Fruit fly (Drosophila melanogaster) whole organism, embryonic: ENCODE results near the gene CG44385.

Experiments used
- Asciz ChIP-seq: fragments of 200-800 bp; sonication (Bioruptor generic); optimal IDR thresholded peaks from 2 replicates; lab custom pipeline; 2017; ENCODE audit warnings: missing biosample characterization, mild to moderate bottlenecking, missing genetic modification characterization, missing genetic modification reagents
- CG10267 ChIP-seq: fragments of 200-800 bp; sonication (Bioruptor generic); optimal IDR thresholded peaks from 2 replicates; lab custom pipeline; 2018; ENCODE audit warnings: missing biosample characterization, mild to moderate bottlenecking, missing genetic modification characterization, moderate library complexity
- CG10959 ChIP-seq: fragments of 200-800 bp; sonication (Bioruptor generic); IDR thresholded peaks from 2 replicates; pipeline ENCODE4 v1.3.6; 2022; ENCODE audit warnings: missing biosample characterization, missing genetic modification characterization
- CG11085 ChIP-seq: fragments of 200-800 bp; sonication (Bioruptor generic); IDR thresholded peaks from 2 replicates; pipeline ENCODE4 v1.3.6; 2022; ENCODE audit warnings: missing biosample characterization, missing genetic modification characterization
- CG11093 ChIP-seq: fragments of 200-800 bp; sonication (Bioruptor generic); IDR thresholded peaks from 3 replicates; pipeline ENCODE4 v1.3.6; 2022; ENCODE audit warnings: missing biosample characterization, missing genetic modification characterization
- CG11504 ChIP-seq: fragments of 200-800 bp; sonication (Bioruptor generic); optimal IDR thresholded peaks from 3 replicates; lab custom pipeline; 2019; ENCODE audit warnings: missing biosample characterization, mild to moderate bottlenecking, missing genetic modification characterization, moderate library complexity
- CG1233 ChIP-seq: fragments of 200-800 bp; sonication (Bioruptor generic); optimal IDR thresholded peaks from 4 replicates; lab custom pipeline; 2018; ENCODE audit warnings: missing biosample characterization, mild to moderate bottlenecking, missing genetic modification characterization
- CG14965 ChIP-seq: fragments of 200-800 bp; sonication (Bioruptor generic); optimal IDR thresholded peaks from 2 replicates; lab custom pipeline; 2016; ENCODE audit warnings: missing biosample characterization, missing genetic modification characterization, borderline replicate concordance
- CG1602 ChIP-seq: fragments of 200-800 bp; sonication (Bioruptor generic); optimal IDR thresholded peaks from 3 replicates; lab custom pipeline; 2016; ENCODE audit warnings: missing biosample characterization, missing genetic modification characterization
- CG1647 ChIP-seq: fragments of 200-800 bp; sonication (Bioruptor generic); optimal IDR thresholded peaks from 3 replicates; lab custom pipeline; 2016; ENCODE audit warnings: missing biosample characterization, missing genetic modification characterization
- CG16815 ChIP-seq: fragments of 200-800 bp; sonication (Bioruptor generic); optimal IDR thresholded peaks from 3 replicates; lab custom pipeline; 2017; ENCODE audit warnings: missing biosample characterization, mild to moderate bottlenecking, missing genetic modification characterization
- CG34422 ChIP-seq: fragments of 200-800 bp; sonication (Bioruptor generic); IDR thresholded peaks from 3 replicates; pipeline ENCODE4 v1.3.6; 2022; ENCODE audit warnings: missing biosample characterization, missing genetic modification characterization
- CG42726 ChIP-seq: fragments of 200-800 bp; sonication (Bioruptor generic); IDR thresholded peaks from 2 replicates; pipeline ENCODE4 v1.3.6; 2022; ENCODE audit warnings: missing biosample characterization, missing genetic modification characterization; ENCODE audit not compliant: partially characterized antibody
- CG4360 ChIP-seq: fragments of 200-800 bp; sonication (Bioruptor generic); IDR thresholded peaks from 2 replicates; pipeline ENCODE4 v1.3.6; 2022; ENCODE audit warnings: missing biosample characterization, missing genetic modification characterization
- CG4730 ChIP-seq: fragments of 200-800 bp; sonication (Bioruptor generic); IDR thresholded peaks from 2 replicates; pipeline ENCODE4 v1.3.6; 2022; ENCODE audit warnings: missing biosample characterization, missing genetic modification characterization
- CG4854 ChIP-seq: fragments of 200-800 bp; sonication (Bioruptor generic); optimal IDR thresholded peaks from 2 replicates; lab custom pipeline; 2016; ENCODE audit warnings: missing biosample characterization, missing genetic modification characterization, inconsistent platforms
- CG6765 ChIP-seq: fragments of 200-800 bp; sonication (Bioruptor generic); optimal IDR thresholded peaks from 3 replicates; lab custom pipeline; 2017; ENCODE audit warnings: missing biosample characterization, mild to moderate bottlenecking, missing genetic modification characterization
- CG7357 ChIP-seq: fragments of 200-800 bp; sonication (Bioruptor generic); IDR thresholded peaks from 3 replicates; pipeline ENCODE4 v1.3.6; 2022; ENCODE audit warnings: missing biosample characterization, missing genetic modification characterization
- CG7839 ChIP-seq: fragments of 200-800 bp; sonication (Bioruptor generic); optimal IDR thresholded peaks from 3 replicates; lab custom pipeline; 2018; ENCODE audit warnings: missing biosample characterization, mild to moderate bottlenecking, missing genetic modification characterization, moderate library complexity
- CG8089 ChIP-seq: fragments of 200-800 bp; sonication (Bioruptor generic); optimal IDR thresholded peaks from 3 replicates; lab custom pipeline; 2016; ENCODE audit warnings: missing biosample characterization, missing genetic modification characterization
- CG8924 ChIP-seq: fragments of 200-800 bp; optimal IDR thresholded peaks from 3 replicates; lab custom pipeline; 2019; ENCODE audit warnings: missing biosample characterization, mild to moderate bottlenecking, missing genetic modification characterization, moderate library complexity
- Chrac-16 ChIP-seq: fragments of 200-800 bp; sonication (Bioruptor generic); optimal IDR thresholded peaks from 3 replicates; lab custom pipeline; 2016; ENCODE audit warnings: missing biosample characterization, missing genetic modification characterization
- CrebB ChIP-seq: fragments of 200-800 bp; sonication (Bioruptor generic); optimal IDR thresholded peaks from 3 replicates; lab custom pipeline; 2018; ENCODE audit warnings: missing biosample characterization, mild to moderate bottlenecking, missing genetic modification characterization
- Drgx ChIP-seq: fragments of 200-800 bp; sonication (Bioruptor generic); IDR thresholded peaks from 2 replicates; pipeline ENCODE4 v1.3.6; 2022; ENCODE audit warnings: missing biosample characterization, missing genetic modification characterization
- Elba2 ChIP-seq: fragments of 200-800 bp; sonication (Bioruptor generic); optimal IDR thresholded peaks from 3 replicates; lab custom pipeline; 2016; ENCODE audit warnings: missing biosample characterization, missing genetic modification characterization
- GATAe ChIP-seq: fragments of 200-800 bp; sonication (Bioruptor generic); conservative IDR thresholded peaks from 2 replicates; pipeline ENCODE4 v1.3.6; 2022; ENCODE audit warnings: missing biosample characterization, missing genetic modification characterization
- HLH4C ChIP-seq: fragments of 200-800 bp; sonication (Bioruptor generic); IDR thresholded peaks from 3 replicates; pipeline ENCODE4 v1.3.6; 2022; ENCODE audit warnings: missing biosample characterization, missing genetic modification characterization; ENCODE audit not compliant: partially characterized antibody
- Hr3 ChIP-seq: fragments of 200-800 bp; sonication (Bioruptor generic); optimal IDR thresholded peaks from 3 replicates; lab custom pipeline; 2016; ENCODE audit warnings: missing biosample characterization, missing genetic modification characterization
- Lim3 ChIP-seq: fragments of 200-800 bp; sonication (Bioruptor generic); IDR thresholded peaks from 2 replicates; pipeline ENCODE4 v1.3.6; 2022; ENCODE audit warnings: missing biosample characterization, missing genetic modification characterization
- Meics ChIP-seq: fragments of 200-800 bp; sonication (Bioruptor generic); optimal IDR thresholded peaks from 2 replicates; lab custom pipeline; 2017; ENCODE audit warnings: missing biosample characterization, mild to moderate bottlenecking, missing genetic modification characterization
- Mrtf ChIP-seq: fragments of 200-800 bp; sonication (Bioruptor generic); IDR thresholded peaks from 3 replicates; pipeline ENCODE4 v1.3.6; 2022; ENCODE audit warnings: missing biosample characterization, missing genetic modification characterization
- Myb ChIP-seq: fragments of 200-800 bp; sonication (Bioruptor generic); optimal IDR thresholded peaks from 2 replicates; lab custom pipeline; 2016; ENCODE audit warnings: missing biosample characterization, missing genetic modification characterization
- Oaz ChIP-seq: fragments of 200-800 bp; sonication (Bioruptor generic); IDR thresholded peaks from 2 replicates; pipeline ENCODE4 v1.3.6; 2022; ENCODE audit warnings: missing biosample characterization, missing genetic modification characterization
- PHDP ChIP-seq: fragments of 200-800 bp; sonication (Bioruptor generic); optimal IDR thresholded peaks from 3 replicates; lab custom pipeline; 2018; ENCODE audit warnings: missing biosample characterization, mild to moderate bottlenecking, missing genetic modification characterization, moderate library complexity
- Sox102F ChIP-seq: fragments of 200-800 bp; sonication (Bioruptor generic); optimal IDR thresholded peaks from 2 replicates; lab custom pipeline; 2018; ENCODE audit warnings: missing biosample characterization, mild to moderate bottlenecking, missing genetic modification characterization, moderate library complexity
- ara ChIP-seq: fragments of 200-800 bp; sonication (Bioruptor generic); IDR thresholded peaks from 2 replicates; pipeline ENCODE4 v1.3.6; 2022; ENCODE audit warnings: missing biosample characterization, missing genetic modification characterization
- chif ChIP-seq, 2 experiments: fragments of 200-800 bp; sonication (Bioruptor generic); optimal IDR thresholded peaks; 3 replicates each; lab custom pipeline; 2016; ENCODE audit warnings: missing biosample characterization in 2 of 2, missing genetic modification characterization in 2 of 2
- esg ChIP-seq: fragments of 200-800 bp; sonication (Bioruptor generic); conservative IDR thresholded peaks from 2 replicates; pipeline ENCODE4 v1.3.6; 2022; ENCODE audit warnings: missing biosample characterization, missing genetic modification characterization
- exex ChIP-seq: fragments of 200-800 bp; sonication (Bioruptor generic); optimal IDR thresholded peaks from 4 replicates; lab custom pipeline; 2018; ENCODE audit warnings: missing biosample characterization, mild to moderate bottlenecking, missing genetic modification characterization, moderate library complexity
- kni ChIP-seq: fragments of 200-800 bp; sonication (Bioruptor generic); optimal IDR thresholded peaks from 3 replicates; lab custom pipeline; 2017; ENCODE audit warnings: mild to moderate bottlenecking, missing biosample characterization, missing genetic modification reagents, missing genetic modification characterization
- mam ChIP-seq: fragments of 200-800 bp; sonication (Bioruptor generic); optimal IDR thresholded peaks from 3 replicates; lab custom pipeline; 2016; ENCODE audit warnings: missing biosample characterization, missing genetic modification characterization
- nau ChIP-seq: fragments of 200-800 bp; sonication (Bioruptor generic); optimal IDR thresholded peaks from 3 replicates; lab custom pipeline; 2017; ENCODE audit warnings: missing biosample characterization, mild to moderate bottlenecking, missing genetic modification characterization, missing genetic modification reagents
- pb ChIP-seq: fragments of 200-800 bp; sonication (Bioruptor generic); optimal IDR thresholded peaks from 3 replicates; lab custom pipeline; 2016; ENCODE audit warnings: missing biosample characterization, missing genetic modification characterization
- pho ChIP-seq: fragments of 200-800 bp; sonication (Bioruptor generic); optimal IDR thresholded peaks from 2 replicates; lab custom pipeline; 2016; ENCODE audit warnings: missing biosample characterization, missing genetic modification characterization
- phol ChIP-seq: fragments of 200-800 bp; sonication (Bioruptor generic); optimal IDR thresholded peaks from 3 replicates; lab custom pipeline; 2018; ENCODE audit warnings: missing biosample characterization, mild to moderate bottlenecking, missing genetic modification characterization, moderate library complexity
- rib ChIP-seq: fragments of 200-800 bp; sonication (Bioruptor generic); IDR thresholded peaks from 2 replicates; pipeline ENCODE4 v1.3.6; 2022; ENCODE audit warnings: missing biosample characterization, missing genetic modification characterization
- seq ChIP-seq: fragments of 200-800 bp; sonication (Bioruptor generic); IDR thresholded peaks from 2 replicates; pipeline ENCODE4 v1.3.6; 2022; ENCODE audit warnings: missing biosample characterization, missing genetic modification characterization
- slp2 ChIP-seq: fragments of 200-800 bp; sonication (Bioruptor generic); optimal IDR thresholded peaks from 2 replicates; lab custom pipeline; 2016; ENCODE audit warnings: missing biosample characterization, missing genetic modification characterization
- trh ChIP-seq: fragments of 200-800 bp; sonication (Bioruptor generic); optimal IDR thresholded peaks from 2 replicates; lab custom pipeline; 2016; ENCODE audit warnings: missing biosample characterization, missing genetic modification characterization
- tx ChIP-seq: fragments of 200-800 bp; sonication (Bioruptor generic); optimal IDR thresholded peaks from 2 replicates; lab custom pipeline; 2016; ENCODE audit warnings: missing biosample characterization, missing genetic modification characterization

Gene CG44385

dm6 chrX:11136587-11137512 is 4.6 kb upstream of the CG44385 start, which contains the start of gene Klp10A (continued):
- TF ChIP-seq CG34422 (GFP tag; lab: Robert Waterston, UW) (no peak), CG1647 (peak; percentile 11), Myb (GFP tag; lab: Kevin White, UChicago) (peak; percentile 93), CG11504 (tag; lab: Kevin White, UChicago) (no peak), Oaz (GFP tag; lab: Robert Waterston, UW) (no peak), CG1602 (GFP tag; lab: Kevin White, UChicago) (no peak), kni (GFP tag; lab: Kevin White, UChicago) (no peak), CG8089 (GFP tag; lab: Kevin White, UChicago) (no peak), CG42726 (GFP tag; lab: Robert Waterston, UW) (no peak), nau (GFP tag; lab: Kevin White, UChicago) (no peak), HLH4C (GFP tag; lab: Robert Waterston, UW) (no peak), CG14965 (no peak), CG11093 (GFP tag; lab: Robert Waterston, UW) (no peak), CG7357 (GFP tag; lab: Robert Waterston, UW) (no peak), esg (GFP tag; lab: Robert Waterston, UW) (no peak), CG11085 (GFP tag; lab: Robert Waterston, UW) (no peak), CrebB (tag; lab: Kevin White, UChicago) (no peak), Lim3 (GFP tag; lab: Robert Waterston, UW) (no peak), CG6765 (GFP tag; lab: Kevin White, UChicago) (no peak), pb (GFP tag; lab: Kevin White, UChicago) (no peak), CG4360 (GFP tag; lab: Robert Waterston, UW) (no peak), exex (no peak), Hr3 (GFP tag; lab: Kevin White, UChicago) (no peak), Chrac-16 (peak; percentile 24), tx (GFP tag; lab: Kevin White, UChicago) (no peak), CG4730 (GFP tag; lab: Robert Waterston, UW) (no peak), Meics (GFP tag; lab: Kevin White, UChicago) (no peak), CG10959 (no peak), Mrtf (GFP tag; lab: Robert Waterston, UW) (no peak), GATAe (GFP tag; lab: Robert Waterston, UW) (no peak), CG4854 (GFP tag; lab: Kevin White, UChicago) (peak; percentile 1), mam (peak; percentile 42), ara (GFP tag; lab: Robert Waterston, UW) (no peak), slp2 (GFP tag; lab: Kevin White, UChicago) (no peak), Sox102F (GFP tag; lab: Kevin White, UChicago) (no peak), Asciz (GFP tag; lab: Kevin White, UChicago) (no peak), trh (no peak), CG16815 (GFP tag; lab: Kevin White, UChicago) (no peak), PHDP (tag; lab: Kevin White, UChicago) (no peak), rib (GFP tag; lab: Robert Waterston, UW) (no peak), seq (GFP tag; lab: Robert Waterston, UW) (no peak), CG1233 (no peak), chif (GFP tag; optimal IDR thresholded peaks at IDR 0.05; lab: Kevin White, UChicago) (no peak), CG8924 (tag; lab: Kevin White, UChicago) (no peak), Drgx (GFP tag; lab: Robert Waterston, UW) (no peak), pho (peak; percentile 7), CG7839 (tag; lab: Kevin White, UChicago) (no peak), phol (tag; lab: Kevin White, UChicago) (peak; percentile 93), Elba2 (GFP tag; lab: Kevin White, UChicago) (peak; percentile 73), CG10267 (tag; lab: Kevin White, UChicago) (peak; percentile 87)
